Worm (Caenorhabditis elegans) whole organism, L4 larva: ENCODE measurements around the gene Y54G11A.19.

Experiments
- F37D6.2 ChIP-seq: sonication (generic microtip); optimal IDR thresholded peaks from 2 replicates; lab custom pipeline; 2016; ENCODE audit warnings: mild to moderate bottlenecking, missing genetic modification characterization, missing compliant biosample characterization
- F44E2.7 ChIP-seq: fragments of 200-800 bp; sonication (Bioruptor generic); IDR thresholded peaks from 2 replicates; pipeline ENCODE4 v2.1.2; 2022; ENCODE audit warnings: missing genetic modification characterization, missing compliant biosample characterization
- F49E8.2 ChIP-seq: sonication (generic microtip); optimal IDR thresholded peaks from 2 replicates; lab custom pipeline; 2016; ENCODE audit warnings: missing compliant biosample characterization, mild to moderate bottlenecking, missing genetic modification characterization, borderline replicate concordance
- T26A8.4 ChIP-seq: fragments of 200-800 bp; sonication (Bioruptor generic); IDR thresholded peaks from 2 replicates; pipeline ENCODE4 v1.3.6; 2022; ENCODE audit warnings: missing genetic modification characterization, missing compliant biosample characterization
- aha-1 ChIP-seq: fragments of 150-350 bp; peaks from one replicate; lab custom pipeline; 2014; ENCODE audit warnings: missing biosample characterization, missing genetic modification characterization
- daf-12 ChIP-seq: fragments of 150-350 bp; optimal IDR thresholded peaks from 2 replicates; lab custom pipeline; 2014; ENCODE audit warnings: missing biosample characterization, missing genetic modification reagents, missing genetic modification characterization
- daf-16 ChIP-seq, 3 experiments: sonication (generic microtip); optimal IDR thresholded peaks; 2 replicates each; lab custom pipeline; 2016 to 2017; ENCODE audit warnings: missing genetic modification characterization in 3 of 3, missing genetic modification reagents in 3 of 3, mild to moderate bottlenecking in 2 of 3, missing compliant biosample characterization in 2 of 3, missing biosample characterization in 1 of 3, moderate library complexity in 1 of 3
- daf-19 ChIP-seq: fragments of 200-800 bp; sonication (Bioruptor generic); conservative IDR thresholded peaks from 2 replicates; pipeline ENCODE4 v1.3.6; 2022; ENCODE audit warnings: missing genetic modification characterization, missing compliant biosample characterization
- dmd-6 ChIP-seq: fragments of 200-800 bp; sonication (Bioruptor generic); IDR thresholded peaks from 2 replicates; pipeline ENCODE4 v1.3.6; 2022; ENCODE audit warnings: missing genetic modification reagents, missing genetic modification characterization, missing compliant biosample characterization
- duxl-1 ChIP-seq: sonication (generic microtip); optimal IDR thresholded peaks from 2 replicates; lab custom pipeline; 2016; ENCODE audit warnings: mild to moderate bottlenecking, missing genetic modification characterization, moderate library complexity, missing compliant biosample characterization; ENCODE audit not compliant: poor library complexity
- egl-27 ChIP-seq: sonication (generic microtip); optimal IDR thresholded peaks from 3 replicates; lab custom pipeline; 2017; ENCODE audit warnings: missing biosample characterization, missing genetic modification reagents, missing genetic modification characterization
- fkh-10 ChIP-seq: fragments of 150-350 bp; optimal IDR thresholded peaks from 2 replicates; lab custom pipeline; 2014; ENCODE audit warnings: missing biosample characterization, missing genetic modification reagents, missing genetic modification characterization
- fos-1 ChIP-seq: fragments of 150-350 bp; optimal IDR thresholded peaks from 2 replicates; lab custom pipeline; 2014; ENCODE audit warnings: missing biosample characterization, missing genetic modification characterization
- hlh-11 ChIP-seq: fragments of 200-800 bp; sonication (Bioruptor generic); optimal IDR thresholded peaks from 2 replicates; lab custom pipeline; 2018; ENCODE audit warnings: mild to moderate bottlenecking, missing genetic modification characterization, missing compliant biosample characterization
- hlh-30 ChIP-seq: sonication (generic microtip); optimal IDR thresholded peaks from 2 replicates; lab custom pipeline; 2017; ENCODE audit warnings: antibody characterized with exemption, mild to moderate bottlenecking, missing genetic modification characterization, missing compliant biosample characterization; ENCODE audit not compliant: insufficient read depth
- lim-7 ChIP-seq: fragments of 200-800 bp; sonication (Bioruptor generic); IDR thresholded peaks from 2 replicates; pipeline ENCODE4 v1.3.6; 2022; ENCODE audit warnings: missing genetic modification characterization, missing compliant biosample characterization
- lin-1 ChIP-seq: fragments of 200-800 bp; sonication (Bioruptor generic); IDR thresholded peaks from 2 replicates; pipeline ENCODE4 v1.3.6; 2022; ENCODE audit warnings: missing genetic modification reagents, missing genetic modification characterization, missing compliant biosample characterization
- lin-29 ChIP-seq: fragments of 200-800 bp; sonication (Bioruptor generic); IDR thresholded peaks from 2 replicates; pipeline ENCODE4 v1.3.6; 2022; ENCODE audit warnings: missing genetic modification reagents, missing genetic modification characterization, missing compliant biosample characterization
- lin-38 ChIP-seq: fragments of 200-800 bp; sonication (Bioruptor generic); IDR thresholded peaks from 2 replicates; pipeline ENCODE4 v1.3.6; 2022; ENCODE audit warnings: missing genetic modification reagents, missing genetic modification characterization, missing compliant biosample characterization
- lir-3 ChIP-seq: sonication (generic microtip); optimal IDR thresholded peaks from 2 replicates; lab custom pipeline; 2016; ENCODE audit warnings: mild to moderate bottlenecking, missing genetic modification characterization, missing compliant biosample characterization
- madf-5 ChIP-seq, 2 experiments: fragments of 200-800 bp; sonication (Bioruptor generic); IDR thresholded peaks; 2 replicates each; pipeline ENCODE4 v1.3.6; 2022; ENCODE audit warnings: missing compliant biosample characterization in 2 of 2, missing genetic modification characterization in 2 of 2
- mes-2 ChIP-seq: sonication (generic microtip); optimal IDR thresholded peaks from 2 replicates; lab custom pipeline; 2016; ENCODE audit warnings: missing genotype, mild to moderate bottlenecking, missing genetic modification characterization, missing compliant biosample characterization; ENCODE audit not compliant: poor library complexity, severe bottlenecking
- mxl-3 ChIP-seq: fragments of 200-800 bp; sonication (Bioruptor generic); optimal IDR thresholded peaks from 2 replicates; lab custom pipeline; 2018; ENCODE audit warnings: mild to moderate bottlenecking, missing genetic modification characterization, missing compliant biosample characterization
- nhr-102 ChIP-seq: sonication (generic microtip); optimal IDR thresholded peaks from 2 replicates; lab custom pipeline; 2016; ENCODE audit warnings: mild to moderate bottlenecking, missing genetic modification characterization, moderate library complexity, missing compliant biosample characterization
- nhr-25 ChIP-seq: sonication (generic microtip); optimal IDR thresholded peaks from 2 replicates; lab custom pipeline; 2017; ENCODE audit warnings: missing genetic modification characterization, mild to moderate bottlenecking, missing compliant biosample characterization, antibody characterized with exemption, moderate library complexity, borderline replicate concordance; ENCODE audit not compliant: insufficient read depth
- nhr-6 ChIP-seq: fragments of 150-350 bp; optimal IDR thresholded peaks from 2 replicates; lab custom pipeline; 2014; ENCODE audit warnings: missing biosample characterization, missing genetic modification characterization
- php-3 ChIP-seq: fragments of 200-800 bp; sonication (Bioruptor generic); IDR thresholded peaks from 2 replicates; pipeline ENCODE4 v1.3.6; 2022; ENCODE audit warnings: missing genetic modification reagents, missing genetic modification characterization, missing compliant biosample characterization
- set-16 ChIP-seq: fragments of 200-800 bp; sonication (Bioruptor generic); IDR thresholded peaks from 2 replicates; pipeline ENCODE4 v1.3.6; 2022; ENCODE audit warnings: missing genetic modification reagents, missing genetic modification characterization, missing compliant biosample characterization
- snpc-4 ChIP-seq: fragments of 150-350 bp; optimal IDR thresholded peaks from 2 replicates; lab custom pipeline; 2014; ENCODE audit warnings: missing biosample characterization, missing genetic modification characterization
- unc-130 ChIP-seq: sonication (generic microtip); optimal IDR thresholded peaks from 2 replicates; lab custom pipeline; 2016; ENCODE audit warnings: missing genetic modification reagents, missing genetic modification characterization, missing compliant biosample characterization
- zfp-3 ChIP-seq: fragments of 200-800 bp; sonication (Bioruptor generic); conservative IDR thresholded peaks from 2 replicates; pipeline ENCODE4 v1.3.6; 2022; ENCODE audit warnings: missing genetic modification reagents, missing genetic modification characterization, missing compliant biosample characterization
- zip-11 ChIP-seq: fragments of 200-800 bp; sonication (Bioruptor generic); IDR thresholded peaks from 2 replicates; pipeline ENCODE4 v1.3.6; 2022; ENCODE audit warnings: missing genetic modification characterization, missing compliant biosample characterization

The Y54G11A.19 gene

DNA sequence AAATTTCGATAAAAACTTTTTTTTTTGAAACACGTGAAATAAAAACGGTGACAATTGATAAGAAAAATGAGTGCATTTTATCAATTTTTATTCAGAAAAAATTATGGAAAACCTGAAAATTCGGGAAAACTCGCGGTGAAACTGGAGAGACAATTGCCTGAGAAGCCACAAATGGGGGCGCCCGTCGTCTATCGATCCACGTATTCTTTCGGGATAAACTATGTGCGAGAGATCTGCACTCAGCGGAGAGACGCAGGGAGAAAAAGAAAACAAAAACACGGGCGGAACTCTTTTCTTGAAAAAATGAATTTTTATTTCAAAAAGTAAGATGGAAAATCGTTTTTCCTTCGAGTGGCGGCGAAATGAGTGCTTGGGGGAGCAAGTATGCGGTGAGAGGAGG lies 22.8 kb downstream of the Y54G11A.19 start, which contains the start of gene men-1:
Gene men-1, minus strand, starts transcription at position 242 of the 400 bp plus-strand sequence.
- TF ChIP-seq unc-130 (GFP tag; lab: Kevin White, UChicago) (no peak), daf-19 (no peak), T26A8.4 (GFP tag; lab: Robert Waterston, UW) (no peak), nhr-6 (tag; lab: Kevin White, UChicago) (no peak), F44E2.7 (GFP tag; lab: Robert Waterston, UW) (no peak), zfp-3 (GFP tag; lab: Robert Waterston, UW) (no peak), fkh-10 (GFP tag; lab: Kevin White, UChicago) (no peak), lin-1 (GFP tag; lab: Robert Waterston, UW) (no peak), hlh-11 (no peak), mes-2 (tag; lab: Kevin White, UChicago) (no peak), madf-5 (GFP tag; IDR thresholded peaks at IDR 0.05; lab: Robert Waterston, UW) (no peak), daf-16 (GFP tag; optimal IDR thresholded peaks at IDR 0.05; lab: Kevin White, UChicago) (no peak), daf-16 (tag; optimal IDR thresholded peaks at IDR 0.05; lab: Kevin White, UChicago) (peak; percentile 20), lin-29 (GFP tag; lab: Robert Waterston, UW) (no peak), hlh-30 (tag; lab: Kevin White, UChicago) (peak; percentile 22), daf-12 (tag; lab: Kevin White, UChicago) (no peak), lin-38 (GFP tag; lab: Robert Waterston, UW) (no peak), lim-7 (GFP tag; lab: Robert Waterston, UW) (no peak), F37D6.2 (no peak), snpc-4 (tag; lab: Kevin White, UChicago) (no peak), nhr-102 (tag; lab: Kevin White, UChicago) (no peak), nhr-25 (tag; lab: Kevin White, UChicago) (no peak), aha-1 (tag; lab: Kevin White, UChicago) (peak; percentile 86)

DNA sequence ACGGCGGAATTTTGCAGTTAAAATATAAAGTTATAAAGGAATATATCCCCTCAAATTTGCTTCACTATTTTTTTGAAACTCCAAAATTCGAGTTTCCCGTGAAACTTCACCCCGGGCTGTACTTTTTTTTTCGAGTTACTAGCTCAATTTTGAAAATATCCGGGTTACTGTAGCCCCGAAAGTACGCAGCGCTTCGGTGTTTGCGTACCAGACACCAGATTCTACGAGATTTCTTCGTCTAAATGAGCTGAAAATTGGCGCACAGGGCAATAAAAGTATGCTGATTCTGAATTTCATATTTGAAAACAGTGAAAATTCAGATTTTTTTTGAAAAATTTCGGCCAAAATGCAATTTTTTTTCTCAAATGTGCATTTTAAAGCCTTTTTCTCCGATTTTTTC lies 25.7 kb downstream of the Y54G11A.19 start:
- TF ChIP-seq fos-1 (tag; lab: Kevin White, UChicago) (no peak), dmd-6 (GFP tag; lab: Robert Waterston, UW) (no peak), aha-1 (tag; lab: Kevin White, UChicago) (peak; percentile 92)

DNA sequence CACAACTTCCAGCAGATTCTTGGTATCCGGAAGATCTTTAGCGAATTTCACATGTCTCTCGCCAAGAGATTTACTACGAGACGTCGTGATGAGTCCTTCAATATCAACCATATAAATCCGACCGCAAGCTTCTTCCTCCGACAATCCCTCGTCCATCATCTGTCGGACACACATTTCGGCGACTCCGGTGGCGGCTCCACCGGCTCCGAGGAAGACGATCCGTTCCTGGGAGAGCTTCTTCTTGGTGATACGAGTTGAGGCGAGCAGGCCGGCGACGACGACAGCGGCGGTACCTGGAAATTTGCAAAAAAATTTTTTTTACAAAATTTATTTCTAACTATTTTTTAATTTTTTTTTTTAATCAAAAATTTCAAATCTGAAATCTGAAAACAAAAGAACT lies 26.6 kb downstream of the Y54G11A.19 start:
- TF ChIP-seq set-16 (GFP tag; lab: Robert Waterston, UW): peak; percentile 80
- no peak for TF ChIP-seq hlh-11
- no peak for TF ChIP-seq duxl-1 (tag; lab: Kevin White, UChicago)
- TF ChIP-seq, all 104 proteins: peak for 1

DNA sequence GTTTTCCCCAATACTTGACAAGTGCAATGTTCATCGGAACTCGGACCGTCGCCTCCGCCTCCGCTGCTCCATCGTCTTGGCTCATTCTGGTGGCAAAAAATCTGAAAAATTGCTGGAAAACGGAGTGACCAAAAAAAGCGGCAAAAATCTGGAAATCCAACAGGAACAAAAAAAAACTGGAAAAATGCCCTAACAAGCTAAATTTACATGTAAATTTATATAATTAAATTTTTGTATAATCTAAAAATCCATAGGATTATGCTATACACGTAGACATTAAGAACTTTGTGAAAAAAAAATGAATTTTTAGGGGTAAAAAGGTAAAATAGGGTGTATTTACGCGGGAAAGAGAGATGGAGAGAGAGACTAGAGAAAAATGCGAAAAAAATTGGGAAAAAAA lies 30.5 kb downstream of the Y54G11A.19 start, which contains the start of gene Y48B6A.13:
Gene Y48B6A.13, minus strand, starts transcription at position 101 of the 400 bp plus-strand sequence.
- TF ChIP-seq egl-27 (tag; lab: Kevin White, UChicago): no peak
- no peak for TF ChIP-seq zip-11 (GFP tag; lab: Robert Waterston, UW)
- TF ChIP-seq mxl-3 (GFP tag; lab: Kevin White, UChicago): no peak
- no peak for TF ChIP-seq php-3 (GFP tag; lab: Robert Waterston, UW)
- no peak for TF ChIP-seq nhr-102 (tag; lab: Kevin White, UChicago)
- TF ChIP-seq set-16 (GFP tag; lab: Robert Waterston, UW): 0 out of 2 replicates have a peak, but pooled peaks have one; percentile 10
- no peak for TF ChIP-seq F37D6.2

DNA sequence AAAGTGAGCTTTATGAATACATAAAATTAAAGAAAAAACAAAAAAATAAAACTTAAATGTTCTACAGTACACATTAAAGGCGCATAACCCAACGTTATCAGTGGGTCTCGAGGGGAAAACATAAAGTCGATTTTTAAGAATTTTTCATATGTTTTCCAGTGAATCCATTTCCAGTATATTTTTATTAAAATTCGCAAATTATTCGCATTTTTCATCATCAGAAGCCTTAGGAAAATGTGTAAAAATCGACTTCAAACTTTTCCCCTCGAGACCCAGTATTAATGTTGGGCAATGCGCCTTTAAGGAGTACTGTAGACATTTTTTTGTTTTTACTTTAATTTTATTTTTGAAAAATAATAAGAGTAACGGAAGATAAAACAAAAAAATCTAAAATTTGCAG lies 38.5 kb downstream of the Y54G11A.19 start:
- TF ChIP-seq unc-130 (GFP tag; lab: Kevin White, UChicago) (peak; percentile 31), F49E8.2 (tag; lab: Kevin White, UChicago) (peak; percentile 77), lir-3 (tag; lab: Kevin White, UChicago) (no peak)
